Worm (Caenorhabditis elegans) whole organism, L4/young adult: ENCODE data around the gene F41F3.1.

Source experiments
- W03F9.2 ChIP-seq: fragments of 150-350 bp; optimal IDR thresholded peaks from 2 replicates; lab custom pipeline; 2014; ENCODE audit warnings: missing biosample characterization, missing genetic modification characterization
- dao-5 ChIP-seq: sonication (generic microtip); optimal IDR thresholded peaks from 2 replicates; lab custom pipeline; 2016; ENCODE audit warnings: missing genotype, missing genetic modification characterization, moderate library complexity, missing compliant biosample characterization
- him-1 ChIP-seq: sonication (generic microtip); optimal IDR thresholded peaks from 2 replicates; lab custom pipeline; 2016; ENCODE audit warnings: missing genotype, missing genetic modification reagents, missing genetic modification characterization, missing compliant biosample characterization

The F41F3.1 gene

DNA sequence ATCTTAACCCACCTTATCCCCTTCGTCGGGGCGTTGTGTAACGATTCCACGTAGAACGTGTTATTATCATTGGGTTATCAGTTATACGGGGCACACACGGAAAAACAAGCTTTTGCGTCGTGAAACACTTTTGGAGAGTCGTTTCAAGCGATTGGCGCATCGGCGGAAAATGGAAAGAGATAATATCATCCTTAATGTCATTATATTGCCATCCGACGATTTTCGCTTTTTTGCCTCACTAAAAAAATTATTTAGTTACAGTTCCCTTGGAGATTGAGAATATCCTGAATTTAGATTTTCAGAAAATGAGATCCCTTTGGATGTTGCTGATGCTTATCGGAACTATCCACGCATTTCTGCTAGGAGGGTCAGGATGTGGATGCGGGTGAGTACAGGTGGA lies 5.8 kb upstream of the F41F3.1 start, which contains the start of gene F41F3.8:
TSS of gene F41F3.8 (plus strand) at position 301 of the 400 bp plus-strand sequence.
- no peak for TF ChIP-seq dao-5 (tag; lab: Kevin White, UChicago)
- no peak for TF ChIP-seq him-1 (tag; lab: Kevin White, UChicago)
- no peak for TF ChIP-seq W03F9.2 (tag; lab: Kevin White, UChicago)

DNA sequence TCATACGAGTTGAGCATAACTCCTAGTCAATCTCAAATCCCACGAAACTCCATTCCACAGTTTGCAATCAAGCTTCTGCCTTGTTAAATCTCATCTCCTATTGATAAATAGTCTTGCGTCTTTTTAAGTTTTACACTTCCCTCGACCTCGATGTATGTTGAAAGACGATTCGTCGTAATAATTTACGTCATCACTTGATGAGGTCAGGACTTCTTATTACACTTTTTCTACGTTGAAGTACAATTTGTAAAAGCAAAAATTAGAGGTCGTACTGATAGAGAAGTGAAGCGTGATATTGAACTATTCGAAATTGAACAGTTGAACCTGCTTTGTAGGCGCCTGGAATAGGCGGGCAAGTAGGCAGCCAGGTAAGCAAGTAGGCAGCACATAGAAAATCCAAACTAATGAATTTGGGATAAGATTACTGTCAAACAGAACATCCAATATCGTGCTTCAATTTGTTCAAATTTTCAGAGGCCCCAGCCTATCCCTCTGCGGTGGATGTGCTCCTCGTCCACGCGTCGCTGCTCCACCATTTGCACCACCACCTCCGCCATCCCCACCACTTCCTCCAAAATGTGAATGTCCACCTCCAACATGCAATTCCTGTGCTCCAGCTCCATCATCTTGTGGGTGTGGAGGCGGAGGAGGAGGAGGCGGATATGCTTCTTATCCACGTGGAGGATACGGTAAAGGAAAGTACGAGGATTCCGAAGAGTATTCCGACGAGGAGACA lies 4.5 kb upstream of the F41F3.1 start:
- TF ChIP-seq dao-5 (tag; lab: Kevin White, UChicago) (no peak), W03F9.2 (tag; lab: Kevin White, UChicago) (no peak), him-1 (tag; lab: Kevin White, UChicago) (no peak)

DNA sequence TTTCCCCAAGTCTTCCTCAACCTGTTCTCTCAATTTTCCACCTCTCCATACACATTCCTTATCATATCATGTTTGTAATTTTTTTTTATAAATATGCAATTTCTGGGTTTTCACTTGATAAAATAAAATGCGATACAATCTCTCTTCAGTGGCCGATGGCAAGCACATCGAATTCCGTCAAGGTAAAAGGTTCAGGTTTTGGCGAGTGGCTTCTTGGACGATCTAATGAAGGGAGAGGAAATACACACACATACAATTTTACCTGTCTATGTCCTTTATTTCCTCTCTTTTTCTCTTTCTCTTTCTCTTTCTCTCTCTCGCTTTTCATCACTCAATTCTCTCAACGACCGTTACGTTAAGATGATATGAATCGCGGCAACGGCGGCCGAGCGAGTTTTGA lies 2.9 kb upstream of the F41F3.1 start:
- TF ChIP-seq W03F9.2 (tag; lab: Kevin White, UChicago) (no peak), dao-5 (tag; lab: Kevin White, UChicago) (no peak), him-1 (tag; lab: Kevin White, UChicago) (no peak)

DNA sequence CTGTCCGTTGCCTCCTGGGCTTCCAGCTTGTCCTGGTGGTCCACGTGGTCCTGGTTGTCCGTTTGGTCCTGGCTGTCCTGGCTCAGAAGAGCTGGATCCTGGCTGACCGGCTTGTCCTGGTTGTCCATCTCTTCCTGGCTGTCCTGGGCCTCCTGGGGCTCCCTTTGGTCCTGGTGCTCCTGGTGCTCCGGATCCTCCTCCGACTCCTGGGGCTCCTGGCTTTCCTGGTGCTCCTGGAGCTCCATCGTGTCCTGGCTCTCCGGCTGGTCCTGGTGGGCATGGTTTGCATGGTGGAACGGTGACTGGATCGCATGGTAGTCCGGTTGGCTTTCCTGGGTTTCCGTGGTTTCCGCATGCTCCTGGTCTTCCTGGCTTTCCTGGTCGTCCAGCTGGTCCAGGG lies 1.3 kb upstream of the F41F3.1 start:
- TF ChIP-seq dao-5 (tag; lab: Kevin White, UChicago) (no peak), W03F9.2 (tag; lab: Kevin White, UChicago) (no peak), him-1 (tag; lab: Kevin White, UChicago) (no peak)

DNA sequence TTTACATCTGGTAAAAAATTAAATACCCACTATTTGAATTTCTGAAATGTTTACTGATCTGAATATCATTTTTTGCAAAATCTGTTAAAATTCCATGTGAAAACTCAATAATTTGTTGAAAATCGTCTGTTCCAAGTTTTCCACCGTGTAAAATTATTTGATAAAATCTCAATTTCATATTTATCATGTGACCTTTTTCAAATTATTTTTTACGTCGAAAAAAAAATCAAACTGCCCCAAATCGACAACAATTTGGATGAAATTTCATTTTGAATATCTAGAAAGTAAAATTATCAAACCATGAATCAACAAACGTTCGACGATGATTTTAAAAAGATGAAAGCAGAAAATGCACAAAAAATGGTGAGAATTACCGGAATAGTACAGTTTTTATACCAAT lies 820 bp downstream of the F41F3.1 start, which contains the start of gene F41F3.9:
TSS of gene F41F3.9 (plus strand) at position 301 of the 400 bp plus-strand sequence.
- TF ChIP-seq him-1 (tag; lab: Kevin White, UChicago) = no peak
- TF ChIP-seq W03F9.2 (tag; lab: Kevin White, UChicago) = no peak
- no peak for TF ChIP-seq dao-5 (tag; lab: Kevin White, UChicago)

DNA sequence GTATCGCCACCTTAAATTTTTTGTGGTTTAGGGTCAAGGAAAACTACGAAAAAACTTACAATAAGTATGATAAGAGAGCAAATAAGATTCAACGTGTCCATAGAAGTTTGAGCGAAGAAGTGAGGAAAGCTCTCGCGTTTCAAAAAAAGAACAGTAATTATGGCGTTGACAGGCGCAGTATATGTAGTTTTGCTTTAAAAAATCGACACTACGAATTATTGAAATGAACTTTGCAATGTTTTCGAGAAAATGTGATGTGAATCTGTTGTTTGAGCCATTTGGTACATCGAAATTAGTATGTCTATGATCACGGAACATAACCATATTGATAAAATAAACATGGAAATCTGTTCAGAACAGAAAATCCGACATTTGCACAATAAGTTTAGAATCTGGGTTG lies 8.0 kb downstream of the F41F3.1 start, which contains the start of gene srx-74:
TSS of gene srx-74 (minus strand) at position 101 of the 400 bp plus-strand sequence.
- TF ChIP-seq W03F9.2 (tag; lab: Kevin White, UChicago) = no peak
- TF ChIP-seq him-1 (tag; lab: Kevin White, UChicago) = no peak
- no peak for TF ChIP-seq dao-5 (tag; lab: Kevin White, UChicago)

DNA sequence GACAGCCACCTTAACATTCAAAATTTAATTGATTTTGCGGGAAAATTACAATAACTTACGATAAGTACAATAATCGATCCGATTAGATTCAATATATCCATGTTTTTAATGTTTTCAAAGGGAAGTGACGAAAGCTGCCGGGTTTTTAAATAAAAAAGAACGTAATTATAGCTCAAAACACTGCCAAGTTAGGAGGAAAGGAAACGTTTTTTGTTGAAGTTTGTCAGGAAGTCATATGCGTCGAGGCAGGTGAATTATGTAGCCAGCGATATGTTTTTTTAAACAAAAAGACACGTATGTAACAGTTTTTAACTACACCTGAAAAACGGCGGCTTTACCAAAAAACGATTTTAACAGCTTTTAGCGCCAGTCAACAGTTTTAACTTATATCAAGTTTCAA lies 11.3 kb downstream of the F41F3.1 start, which contains the start of gene srx-73:
TSS of gene srx-73 (minus strand) at position 101 of the 400 bp plus-strand sequence.
- TF ChIP-seq him-1 (tag; lab: Kevin White, UChicago) = no peak
- TF ChIP-seq W03F9.2 (tag; lab: Kevin White, UChicago) = no peak
- TF ChIP-seq dao-5 (tag; lab: Kevin White, UChicago) = no peak

DNA sequence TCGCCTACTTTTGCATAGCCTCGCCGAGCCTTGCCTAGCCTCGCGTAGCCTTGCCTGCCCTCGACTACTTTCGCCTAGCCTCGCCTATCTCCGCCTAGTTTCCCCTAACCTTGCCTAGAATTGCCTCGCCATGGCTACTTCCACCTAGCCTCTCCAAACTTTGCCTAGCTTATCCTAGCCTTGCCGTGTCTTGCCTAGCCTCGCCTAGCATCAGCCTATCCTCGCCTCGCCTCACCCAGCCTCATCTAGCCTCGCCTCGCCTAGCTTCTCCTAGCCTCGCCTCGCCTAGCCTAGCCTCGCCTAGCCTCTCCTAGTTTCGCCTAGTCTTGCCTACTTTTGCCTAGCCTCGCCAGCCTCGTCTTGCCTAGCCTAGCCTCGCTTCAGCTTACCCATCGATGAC lies 12.7 kb downstream of the F41F3.1 start:
- no peak for TF ChIP-seq him-1 (tag; lab: Kevin White, UChicago)
- no peak for TF ChIP-seq dao-5 (tag; lab: Kevin White, UChicago)
- TF ChIP-seq W03F9.2 (tag; lab: Kevin White, UChicago) = no peak

DNA sequence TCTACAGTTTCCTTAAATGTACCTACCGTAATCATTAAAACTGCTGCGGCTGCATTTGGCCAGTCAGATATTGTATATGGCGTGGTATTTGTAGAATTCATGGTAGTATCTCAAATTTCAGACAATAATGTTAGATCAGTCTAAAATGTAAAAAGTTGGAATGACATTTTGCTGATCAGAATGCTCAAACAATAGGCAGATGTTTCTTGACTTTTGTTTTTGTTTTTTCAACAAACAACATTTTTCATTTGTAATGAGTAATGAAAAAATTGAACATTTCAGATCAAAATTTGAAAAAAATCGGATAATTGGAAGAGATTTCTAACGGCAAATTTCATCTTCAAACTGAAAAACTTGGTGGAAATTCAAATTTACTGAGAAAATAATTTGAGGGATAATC lies 14.3 kb downstream of the F41F3.1 start, which contains the start of gene srx-77:
TSS of gene srx-77 (minus strand) at position 101 of the 400 bp plus-strand sequence.
- TF ChIP-seq W03F9.2 (tag; lab: Kevin White, UChicago) = no peak
- no peak for TF ChIP-seq him-1 (tag; lab: Kevin White, UChicago)
- no peak for TF ChIP-seq dao-5 (tag; lab: Kevin White, UChicago)

DNA sequence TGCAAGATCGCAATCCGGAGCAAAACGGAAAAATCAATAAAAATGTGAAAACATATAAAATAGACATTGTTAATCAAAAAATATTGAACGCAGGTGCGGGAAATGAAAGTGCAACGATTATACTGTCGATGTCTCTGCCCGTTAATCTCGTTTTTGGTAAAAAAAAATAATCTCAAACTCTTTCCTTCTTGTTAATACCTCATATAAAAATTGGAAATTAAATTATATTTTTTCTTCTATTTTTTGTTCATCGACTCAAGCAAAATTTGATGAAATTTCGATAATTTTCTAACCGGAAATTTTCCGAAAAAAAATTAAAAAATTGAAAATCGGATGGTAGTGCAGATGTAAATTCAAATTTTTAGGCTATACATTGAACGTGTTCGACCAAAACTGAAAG lies 18.1 kb downstream of the F41F3.1 start, which contains the start of gene K03B4.9:
TSS of gene K03B4.9 (minus strand) at position 101 of the 400 bp plus-strand sequence.
- TF ChIP-seq dao-5 (tag; lab: Kevin White, UChicago) (no peak), W03F9.2 (tag; lab: Kevin White, UChicago) (no peak), him-1 (tag; lab: Kevin White, UChicago) (no peak)

DNA sequence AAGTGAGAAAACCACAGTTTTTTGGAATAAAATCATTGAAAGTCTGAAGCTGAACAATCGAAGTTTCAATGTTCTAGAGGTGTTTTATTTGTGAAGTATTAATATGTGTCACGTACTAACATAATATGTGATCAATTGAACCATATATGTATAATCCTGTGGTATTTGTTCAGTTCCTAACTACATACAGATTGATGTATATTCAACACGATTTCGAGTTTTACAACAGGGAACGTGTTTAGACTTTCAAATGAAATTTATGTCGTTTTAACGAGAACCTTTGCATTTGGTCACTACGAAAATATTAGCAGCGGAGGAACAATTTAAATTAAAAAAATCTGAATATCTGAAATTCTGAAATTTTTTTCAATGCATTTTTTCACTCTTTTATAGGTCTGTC lies 20.2 kb downstream of the F41F3.1 start, which contains the start of gene K03B4.8:
TSS of gene K03B4.8 (minus strand) at position 101 of the 400 bp plus-strand sequence.
- TF ChIP-seq him-1 (tag; lab: Kevin White, UChicago) (no peak), W03F9.2 (tag; lab: Kevin White, UChicago) (no peak), dao-5 (tag; lab: Kevin White, UChicago) (no peak)

DNA sequence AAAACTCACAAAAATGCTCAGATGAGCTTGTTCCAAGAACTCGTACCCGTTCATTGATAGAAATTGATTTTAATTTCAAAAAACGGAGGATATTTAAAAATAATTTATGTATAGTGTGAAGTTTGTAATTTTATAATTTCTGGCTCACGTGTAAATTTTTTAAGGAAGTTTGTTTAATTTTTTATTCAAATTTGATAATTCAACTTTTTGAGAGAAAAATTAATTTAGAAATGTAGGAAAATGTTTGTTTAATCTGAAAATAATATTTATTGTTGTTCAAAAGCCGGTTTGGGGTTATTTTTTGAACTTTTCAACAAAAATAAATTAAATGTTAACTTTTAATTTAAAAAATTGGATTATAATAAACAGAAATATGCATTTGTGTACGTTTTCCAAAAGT lies 21.7 kb downstream of the F41F3.1 start, which contains the start of gene K03B4.6:
TSS of gene K03B4.6 (minus strand) at position 101 of the 400 bp plus-strand sequence.
- no peak for TF ChIP-seq W03F9.2 (tag; lab: Kevin White, UChicago)
- TF ChIP-seq dao-5 (tag; lab: Kevin White, UChicago) = no peak
- no peak for TF ChIP-seq him-1 (tag; lab: Kevin White, UChicago)

DNA sequence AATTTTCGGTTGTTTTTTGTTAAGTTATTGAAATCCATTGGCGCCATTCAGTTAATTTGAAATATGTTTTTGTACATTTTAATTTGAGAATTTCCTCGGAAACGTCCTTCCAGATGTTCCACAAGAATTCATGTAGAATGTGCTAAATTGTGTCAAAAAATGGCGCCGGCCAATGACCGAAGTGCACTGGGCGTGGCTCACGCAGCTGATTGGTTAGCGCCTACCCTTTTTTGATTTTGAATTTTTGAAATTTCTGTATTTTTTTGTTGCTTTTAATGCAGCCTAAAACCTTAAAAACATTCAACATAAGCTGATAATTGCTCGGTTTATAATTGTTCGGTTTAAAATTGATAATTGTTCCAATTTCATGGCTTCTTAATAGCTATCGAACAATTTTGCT lies 22.5 kb downstream of the F41F3.1 start:
- no peak for TF ChIP-seq him-1 (tag; lab: Kevin White, UChicago)
- TF ChIP-seq W03F9.2 (tag; lab: Kevin White, UChicago) = no peak
- no peak for TF ChIP-seq dao-5 (tag; lab: Kevin White, UChicago)
